Fruit fly (Drosophila melanogaster): ENCODE data around the gene Pura.

The Pura gene

DNA sequence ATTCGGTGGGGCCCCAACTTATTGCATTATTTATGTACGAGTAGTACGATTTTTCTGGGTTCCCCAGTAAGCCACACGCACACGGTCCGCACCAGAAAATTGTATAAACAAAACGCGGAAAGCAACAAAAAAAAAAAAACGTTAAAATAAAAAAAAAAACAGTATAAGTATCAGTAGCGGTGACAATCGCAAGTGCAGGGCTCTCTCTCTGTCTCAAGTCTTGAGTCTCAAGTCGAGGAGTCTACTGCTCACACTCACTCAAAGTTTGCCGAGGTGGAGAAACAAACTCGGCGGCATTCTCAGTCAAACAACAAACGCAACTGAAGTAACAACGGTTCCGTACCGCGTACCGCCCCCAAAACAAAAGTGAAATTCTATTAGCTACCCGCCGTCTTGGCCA lies at the start of gene Pura:
Gene Pura (plus strand): TSS at position 301 of the 400 bp plus-strand sequence.
- TF ChIP-seq noc (tag; optimal IDR thresholded peaks at IDR 0.05) = no peak

DNA sequence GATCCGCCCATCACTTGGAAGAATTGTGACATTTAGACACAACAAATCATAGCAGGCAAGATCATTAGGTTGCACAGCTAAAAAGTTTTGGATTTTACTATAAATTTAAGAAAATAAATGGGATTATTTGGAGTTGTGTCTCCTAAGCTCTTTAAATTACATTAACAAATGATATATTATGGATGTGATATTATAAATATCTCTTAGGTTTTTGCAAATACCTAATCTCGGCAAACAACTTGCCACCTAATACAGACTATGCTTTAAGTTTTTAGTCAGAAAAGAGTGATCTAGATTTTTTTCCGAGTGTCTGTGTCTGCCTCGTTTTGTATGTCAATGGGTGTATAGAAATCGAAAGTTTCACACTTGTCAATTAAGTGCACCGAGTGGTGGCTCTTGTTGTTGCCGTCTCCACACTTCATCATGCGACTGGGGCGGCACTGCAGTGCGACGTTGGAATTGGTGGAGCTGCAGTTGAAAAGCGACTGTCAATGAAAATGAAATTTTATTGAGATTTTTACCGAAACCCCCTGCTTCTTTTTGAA lies 48.2 kb upstream of the Pura start:
- no peak for TF ChIP-seq noc (tag; optimal IDR thresholded peaks at IDR 0.05)

DNA sequence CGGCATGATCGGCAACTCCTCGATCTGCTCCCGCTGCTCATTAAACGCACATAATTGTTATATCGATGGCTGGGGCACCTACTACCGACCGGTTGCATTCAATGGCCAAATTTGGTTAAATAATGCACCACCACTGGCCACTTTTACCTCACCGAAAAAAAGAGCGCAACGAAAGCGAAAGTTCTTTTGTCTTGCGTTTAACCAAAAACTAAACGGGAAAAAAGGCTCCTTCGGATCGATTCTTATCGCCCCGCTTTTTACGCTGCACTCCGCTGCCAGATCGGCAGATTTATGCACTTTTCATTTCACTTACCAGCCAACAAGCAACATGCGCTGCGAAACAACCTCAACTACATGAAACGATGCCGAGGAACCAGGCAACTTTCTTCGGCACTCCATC lies 47.3 kb upstream of the Pura start:
- no peak for TF ChIP-seq noc (tag; optimal IDR thresholded peaks at IDR 0.05)

DNA sequence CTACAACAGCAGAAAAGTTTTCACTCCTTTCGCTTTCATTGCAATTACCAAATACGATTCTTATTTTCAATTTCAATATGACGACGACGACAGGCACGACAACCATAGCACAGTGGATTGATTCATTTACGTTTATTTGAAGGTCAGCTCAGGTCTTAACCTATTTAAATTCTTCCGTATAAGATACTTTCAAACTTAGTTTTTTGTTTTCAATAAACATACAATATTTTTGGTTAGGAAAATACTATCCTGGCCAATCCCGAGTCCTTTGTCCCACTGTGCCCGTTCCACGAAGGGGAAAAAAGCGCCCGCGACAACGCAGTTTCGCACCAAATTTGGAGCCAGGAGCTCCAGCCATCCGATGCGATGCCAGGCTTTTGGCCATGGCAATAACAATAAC lies 42.7 kb upstream of the Pura start:
- no peak for TF ChIP-seq noc (tag; optimal IDR thresholded peaks at IDR 0.05)

DNA sequence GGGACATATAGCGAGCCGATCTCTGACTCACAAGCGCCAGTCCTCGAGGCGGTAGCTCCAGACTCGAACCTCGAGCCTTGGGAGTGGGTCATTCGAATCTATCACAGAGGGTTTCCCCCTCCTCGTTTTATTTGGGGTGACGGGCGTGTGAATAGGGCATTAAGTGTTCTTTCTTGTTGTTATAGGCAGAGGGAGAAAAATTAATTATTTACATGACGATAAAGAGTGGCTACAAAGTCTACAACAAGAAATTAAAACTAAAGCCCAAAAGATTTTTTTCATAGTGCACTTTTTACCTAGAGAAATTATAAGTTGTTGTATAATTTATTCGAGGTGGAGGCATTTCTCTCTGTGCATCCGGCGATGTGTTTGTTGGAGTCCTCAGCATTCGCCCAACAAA lies 40.4 kb upstream of the Pura start:
- TF ChIP-seq noc (tag; optimal IDR thresholded peaks at IDR 0.05) = no peak

DNA sequence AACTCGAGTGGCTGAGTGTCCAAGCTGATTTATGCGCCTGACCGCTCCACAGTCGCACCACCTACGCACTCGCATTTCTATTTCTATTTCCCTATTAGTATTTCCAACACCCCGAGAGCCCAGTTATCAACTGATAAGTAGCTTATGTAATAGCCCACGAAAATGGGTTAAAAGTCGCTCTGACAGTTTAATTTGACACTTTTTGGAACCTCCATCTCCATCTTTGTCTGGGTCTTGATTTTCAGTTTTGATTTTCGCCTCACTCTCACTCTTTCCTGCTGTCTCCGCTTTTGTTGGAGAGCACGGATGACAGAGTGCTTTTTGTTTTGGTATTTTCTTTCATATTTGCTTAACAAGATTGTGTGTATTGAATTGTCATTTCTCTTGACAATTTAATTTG lies 39.8 kb upstream of the Pura start:
- TF ChIP-seq noc (tag; optimal IDR thresholded peaks at IDR 0.05) = no peak

DNA sequence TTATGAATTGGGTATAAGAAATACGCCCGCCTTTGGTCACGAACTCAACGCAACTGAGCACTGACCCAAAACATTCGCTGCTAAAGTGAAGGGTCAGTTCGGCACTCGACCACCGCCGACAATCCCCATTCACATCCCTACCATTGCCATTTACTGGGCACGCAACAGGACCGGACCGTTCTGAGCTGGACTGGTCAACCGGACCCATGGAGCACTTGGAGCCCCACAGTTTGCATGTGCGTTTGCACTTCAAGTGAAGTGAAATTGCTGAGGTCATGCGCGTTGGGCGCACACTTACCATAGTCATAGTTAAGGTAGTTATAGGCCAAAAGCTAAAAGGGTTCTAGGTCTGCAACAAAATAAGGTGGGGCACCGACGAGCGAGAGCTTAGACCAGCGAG lies 33.0 kb upstream of the Pura start, which contains the start of gene CG14837:
Gene CG14837 (minus strand): TSS at position 101 of the 400 bp plus-strand sequence.
- TF ChIP-seq noc (tag; optimal IDR thresholded peaks at IDR 0.05) = no peak

DNA sequence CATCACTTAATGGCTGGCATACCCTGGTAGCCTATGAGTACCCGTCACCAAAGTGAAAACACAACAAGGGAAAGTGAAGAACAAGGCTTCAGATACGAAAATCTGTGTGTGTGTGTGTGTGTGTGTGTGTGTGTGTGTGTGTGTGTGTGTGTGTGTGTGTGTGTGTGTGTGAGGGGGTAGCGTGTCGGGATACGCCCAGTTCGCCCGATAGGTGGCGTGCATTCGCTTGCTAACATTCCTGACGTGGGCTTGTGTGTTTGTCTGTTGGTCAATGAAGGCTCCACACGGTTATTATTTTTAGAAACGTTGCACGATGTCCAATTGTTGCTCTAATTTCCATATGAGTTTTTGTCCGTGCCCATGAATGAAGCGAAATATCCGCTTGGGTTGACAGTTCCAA lies 32.3 kb upstream of the Pura start:
- no peak for TF ChIP-seq noc (tag; optimal IDR thresholded peaks at IDR 0.05)

DNA sequence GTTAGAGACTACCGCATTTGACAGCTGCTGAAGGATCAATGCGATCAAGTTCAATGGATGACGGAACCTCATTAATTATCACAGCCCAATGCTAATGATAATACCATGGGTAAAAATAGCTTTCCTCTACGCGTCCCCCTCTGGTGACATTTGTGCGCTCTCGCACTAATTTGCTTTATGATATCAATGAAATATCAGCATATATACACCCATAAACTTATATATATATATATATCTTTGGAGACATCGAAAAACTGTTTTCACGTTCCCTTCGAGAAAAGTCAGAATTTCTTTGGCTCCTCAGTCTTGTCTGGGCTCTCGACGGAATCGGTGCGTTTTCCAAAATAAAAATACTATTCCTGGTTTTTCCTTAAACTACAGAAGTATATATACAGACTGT lies 30.6 kb upstream of the Pura start, which contains the start of gene frac:
Gene frac (plus strand): TSS at position 301 of the 400 bp plus-strand sequence.
- no peak for TF ChIP-seq noc (tag; optimal IDR thresholded peaks at IDR 0.05)

DNA sequence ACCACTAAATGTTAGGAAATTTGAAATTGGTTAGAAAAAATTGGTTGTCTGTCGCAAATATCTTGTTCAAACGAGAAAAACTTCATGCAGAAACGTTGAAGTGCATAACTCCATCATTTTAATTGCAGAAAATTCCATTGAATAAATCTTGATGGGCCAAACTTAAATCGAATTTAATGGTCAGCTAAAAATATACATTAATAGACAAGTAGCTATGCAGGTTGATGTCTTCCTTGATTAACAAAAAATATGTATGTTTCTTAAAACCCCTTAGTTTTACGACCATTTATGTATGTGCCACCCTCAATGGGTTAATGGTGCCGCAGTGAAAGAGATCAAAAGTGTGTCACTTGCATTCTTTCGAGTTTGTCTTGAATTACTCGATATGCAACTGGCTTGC lies 19.9 kb upstream of the Pura start:
- no peak for TF ChIP-seq noc (tag; optimal IDR thresholded peaks at IDR 0.05)

DNA sequence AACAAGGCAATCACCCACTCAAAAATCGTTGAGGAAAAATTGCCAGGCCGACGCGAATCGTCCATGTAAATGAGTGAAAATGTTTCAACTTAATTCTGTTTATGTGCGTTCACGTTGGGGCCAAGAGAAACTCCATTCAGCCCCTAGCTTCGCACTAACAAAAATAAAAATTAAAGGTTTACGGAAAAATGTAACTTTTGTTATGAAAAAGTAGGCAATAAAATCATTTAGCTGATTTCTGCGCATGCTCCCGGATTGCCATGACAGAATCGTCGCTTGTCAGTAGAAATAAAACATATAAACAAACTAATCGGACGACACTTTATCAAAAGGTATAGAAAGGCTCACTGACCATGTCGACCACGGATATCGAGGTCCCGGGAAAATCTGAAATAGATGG lies 9.7 kb upstream of the Pura start, which contains the start of gene mmm:
Gene mmm (plus strand): TSS at position 301 of the 400 bp plus-strand sequence.
- TF ChIP-seq noc (tag; optimal IDR thresholded peaks at IDR 0.05) = no peak

DNA sequence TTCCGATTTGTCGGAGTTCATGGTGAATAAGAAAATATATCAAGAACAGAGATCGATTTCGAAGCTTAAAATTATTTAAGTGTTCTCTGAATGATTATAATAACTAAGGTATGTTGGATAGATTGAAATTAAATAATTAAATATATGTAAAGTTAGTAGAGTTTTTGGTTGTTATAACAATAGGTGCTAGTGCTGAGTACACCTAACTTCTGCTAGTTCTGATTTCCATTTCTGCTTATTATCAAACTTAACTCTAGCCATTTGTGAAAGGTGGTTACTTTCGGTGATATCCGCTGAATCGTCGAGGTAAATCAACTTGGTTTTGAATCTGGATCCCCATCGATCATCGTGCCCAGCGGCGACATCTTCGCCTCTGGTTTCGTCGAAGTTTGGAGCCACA lies 2.0 kb upstream of the Pura start, which contains the start of gene t-Grip84:
Gene t-Grip84 (minus strand): TSS at position 101 of the 400 bp plus-strand sequence.
- no peak for TF ChIP-seq noc (tag; optimal IDR thresholded peaks at IDR 0.05)

DNA sequence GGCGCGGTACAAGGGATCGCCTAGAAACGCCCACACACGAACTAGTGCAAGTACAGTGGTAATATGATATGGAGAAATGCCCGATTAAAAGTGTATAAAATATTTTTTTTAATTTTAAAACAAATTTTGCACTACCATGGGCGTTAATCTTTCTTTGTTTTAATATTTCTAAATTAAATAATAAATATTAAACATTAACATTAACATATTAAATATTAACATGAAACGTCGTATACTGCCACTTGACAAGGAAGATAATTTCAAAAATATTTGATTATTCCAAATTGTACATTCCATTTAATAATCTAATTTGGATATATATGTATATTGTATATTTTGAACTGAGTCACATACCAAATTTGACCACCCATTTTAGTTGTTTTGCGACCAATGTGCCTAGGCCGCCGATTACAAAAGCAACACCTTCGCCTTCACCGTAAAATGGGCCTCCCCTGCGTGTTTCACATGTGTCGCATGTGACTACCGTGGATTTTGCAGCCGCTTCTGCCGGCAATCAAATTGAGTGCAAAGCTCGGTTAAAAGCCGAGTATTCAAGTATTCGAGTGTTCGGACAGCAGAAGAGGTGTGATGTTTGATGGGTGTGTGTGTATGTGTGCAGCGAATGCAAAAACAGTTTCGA lies 658 bp upstream of the Pura start:
- TF ChIP-seq noc (tag; optimal IDR thresholded peaks at IDR 0.05) = no peak

DNA sequence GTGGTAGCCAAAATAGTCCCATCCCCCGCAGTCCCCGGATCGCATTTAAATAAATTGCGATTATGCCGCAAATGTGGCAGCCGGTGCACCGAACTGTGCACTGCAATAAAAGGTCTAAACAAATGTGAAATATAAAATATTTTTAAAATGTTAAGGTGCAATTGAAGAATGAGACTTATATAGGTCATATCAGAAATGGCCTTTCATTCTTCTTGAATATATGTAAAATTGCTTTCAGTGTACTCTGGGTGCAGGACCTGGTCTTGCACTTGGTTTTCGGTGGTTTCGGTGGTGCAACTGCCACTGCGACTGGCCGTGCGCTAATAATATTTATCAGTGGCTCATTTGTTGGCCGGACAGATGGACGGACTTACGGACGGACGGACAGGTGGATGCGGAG lies 5.4 kb downstream of the Pura start:
- TF ChIP-seq noc (tag; optimal IDR thresholded peaks at IDR 0.05) = no peak

DNA sequence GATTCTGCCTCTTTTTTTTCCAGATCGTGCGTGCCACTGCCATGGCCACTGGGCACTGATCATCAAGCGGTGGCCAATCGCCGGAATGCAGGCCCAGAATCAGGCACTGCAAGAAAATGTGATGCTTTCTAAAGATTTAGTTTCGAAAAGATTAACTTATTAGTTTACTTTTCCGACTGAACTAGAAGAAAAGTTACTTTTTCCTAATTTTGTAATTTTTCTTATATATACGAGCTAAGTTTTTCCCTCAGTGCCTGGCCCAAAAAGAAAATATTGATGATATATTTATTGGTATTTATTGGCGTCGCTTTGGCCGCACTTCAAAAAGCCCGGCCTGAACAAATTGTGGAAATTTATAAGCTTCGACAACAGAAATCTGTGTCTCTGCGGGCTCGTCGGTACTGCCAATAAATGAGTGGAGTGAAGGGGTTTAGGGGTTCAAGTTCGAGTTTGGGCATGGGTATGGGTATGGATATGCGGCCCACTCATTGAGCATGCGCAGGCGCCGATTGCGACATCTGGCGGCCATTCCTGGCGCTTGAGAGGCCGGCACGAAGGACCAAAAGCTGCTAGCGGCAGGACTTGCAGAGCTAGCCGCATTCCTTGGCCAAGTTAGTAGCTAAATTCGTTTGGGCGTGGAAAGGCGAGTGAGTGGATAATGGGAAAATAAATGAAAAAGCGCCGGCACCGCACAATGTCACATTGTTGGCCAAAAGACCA lies 8.4 kb downstream of the Pura start:
- TF ChIP-seq noc (tag; optimal IDR thresholded peaks at IDR 0.05) = no peak

DNA sequence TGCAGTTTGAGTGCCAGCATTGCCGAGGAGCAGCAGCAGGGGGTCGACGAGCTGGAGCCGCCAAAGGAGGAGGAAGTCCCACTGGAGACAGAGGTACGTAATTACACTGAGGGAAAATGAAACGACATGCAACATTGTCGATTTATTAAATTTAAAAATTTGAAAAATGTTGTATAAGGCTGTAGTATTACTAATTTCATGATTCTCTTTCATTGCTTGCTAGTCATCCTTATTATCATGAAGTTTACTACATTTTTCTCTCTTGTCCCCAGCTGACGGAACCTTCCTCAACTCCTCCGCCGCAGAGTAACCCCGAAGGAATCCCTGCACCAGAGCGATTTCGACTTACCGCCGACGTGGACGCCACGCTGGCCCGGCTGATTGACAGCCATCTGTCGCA lies 10.5 kb downstream of the Pura start:
- no peak for TF ChIP-seq noc (tag; optimal IDR thresholded peaks at IDR 0.05)

DNA sequence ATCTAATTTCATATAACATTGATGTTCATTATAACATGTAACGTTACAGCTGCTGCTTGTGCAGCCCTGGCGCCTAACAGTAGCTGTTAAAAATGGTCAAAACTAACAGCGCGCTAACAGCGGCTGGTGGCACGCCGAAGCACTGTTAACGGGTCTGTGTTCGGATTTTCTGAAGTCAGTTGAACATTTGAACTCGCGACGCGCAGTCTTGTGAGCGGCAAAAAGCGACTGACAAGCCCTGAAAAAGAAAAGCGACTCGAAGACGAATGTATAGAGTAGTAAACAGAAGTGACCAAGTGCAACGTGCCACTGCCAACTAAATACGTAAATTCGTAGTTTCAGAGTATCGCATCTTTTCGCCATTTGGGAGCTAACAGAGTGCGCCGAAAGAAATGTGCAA lies 12.0 kb downstream of the Pura start:
- TF ChIP-seq noc (tag; optimal IDR thresholded peaks at IDR 0.05) = no peak

Measured in whole organism, larva.